Fruit fly (Drosophila melanogaster) whole organism, embryonic: Measurements from ENCODE around the gene MtnB.
A peak's percentile ranks its signal among the peaks of the same experiment; 100 is the strongest.

Experiments used
- CG10209 ChIP-seq: fragments of 200-800 bp; sonication (Bioruptor generic); optimal IDR thresholded peaks from 3 replicates; lab custom pipeline; 2017; ENCODE audit warnings: missing biosample characterization, mild to moderate bottlenecking, missing genetic modification characterization, missing genetic modification reagents
- CG12744 ChIP-seq: fragments of 200-800 bp; sonication (Bioruptor generic); optimal IDR thresholded peaks from 2 replicates; lab custom pipeline; 2016; ENCODE audit warnings: missing biosample characterization, missing genetic modification characterization
- CG13624 ChIP-seq: fragments of 200-800 bp; sonication (Bioruptor generic); optimal IDR thresholded peaks from 2 replicates; lab custom pipeline; 2016; ENCODE audit warnings: missing biosample characterization, missing genetic modification characterization
- CG14014 ChIP-seq: fragments of 200-800 bp; sonication (Bioruptor generic); IDR thresholded peaks from 2 replicates; pipeline ENCODE4 v1.3.6; 2022; ENCODE audit warnings: missing biosample characterization, missing genetic modification characterization
- CG1529 ChIP-seq: fragments of 200-800 bp; sonication (Bioruptor generic); optimal IDR thresholded peaks from 3 replicates; lab custom pipeline; 2018; ENCODE audit warnings: missing biosample characterization, missing genetic modification characterization
- CG16863 ChIP-seq: fragments of 200-800 bp; sonication (Bioruptor generic); optimal IDR thresholded peaks from 3 replicates; lab custom pipeline; 2016; ENCODE audit warnings: missing biosample characterization, missing genetic modification characterization
- CG17361 ChIP-seq: fragments of 200-800 bp; sonication (Bioruptor generic); IDR thresholded peaks from 3 replicates; pipeline ENCODE4 v1.3.6; 2022; ENCODE audit warnings: missing biosample characterization, missing genetic modification characterization
- CG17385 ChIP-seq: fragments of 200-800 bp; sonication (Bioruptor generic); optimal IDR thresholded peaks from 3 replicates; lab custom pipeline; 2018; ENCODE audit warnings: missing biosample characterization, mild to moderate bottlenecking, missing genetic modification characterization
- CG1792 ChIP-seq: fragments of 200-800 bp; sonication (Bioruptor generic); optimal IDR thresholded peaks from 2 replicates; lab custom pipeline; 2016; ENCODE audit warnings: missing biosample characterization, missing genetic modification characterization
- CG18619 ChIP-seq: fragments of 200-800 bp; sonication (Bioruptor generic); optimal IDR thresholded peaks from 3 replicates; lab custom pipeline; 2017; ENCODE audit warnings: missing biosample characterization, mild to moderate bottlenecking, missing genetic modification characterization
- CG3163 ChIP-seq: fragments of 200-800 bp; sonication (Bioruptor generic); optimal IDR thresholded peaks from 3 replicates; lab custom pipeline; 2016; ENCODE audit warnings: missing biosample characterization, missing genetic modification characterization
- CG3995 ChIP-seq: fragments of 200-800 bp; sonication (Bioruptor generic); optimal IDR thresholded peaks from 3 replicates; lab custom pipeline; 2016; ENCODE audit warnings: missing biosample characterization, missing genetic modification characterization
- CG5953 ChIP-seq: fragments of 200-800 bp; sonication (Bioruptor generic); IDR thresholded peaks from 2 replicates; pipeline ENCODE4 v1.3.6; 2022; ENCODE audit warnings: missing biosample characterization, missing genetic modification characterization
- CG8359 ChIP-seq: fragments of 200-800 bp; sonication (Bioruptor generic); optimal IDR thresholded peaks from 2 replicates; lab custom pipeline; 2017; ENCODE audit warnings: missing biosample characterization, mild to moderate bottlenecking, missing genetic modification characterization, borderline replicate concordance
- CG9609 ChIP-seq: fragments of 200-800 bp; sonication (Bioruptor generic); optimal IDR thresholded peaks from 3 replicates; lab custom pipeline; 2016; ENCODE audit warnings: missing biosample characterization, missing genetic modification characterization
- CoRest ChIP-seq: fragments of 200-800 bp; sonication (Bioruptor generic); optimal IDR thresholded peaks from 3 replicates; lab custom pipeline; 2018; ENCODE audit warnings: missing biosample characterization, mild to moderate bottlenecking, missing genetic modification characterization, moderate library complexity
- Deaf1 ChIP-seq: fragments of 200-800 bp; optimal IDR thresholded peaks from 3 replicates; lab custom pipeline; 2019; ENCODE audit warnings: missing biosample characterization, mild to moderate bottlenecking, missing genetic modification characterization, moderate library complexity
- Ets65A ChIP-seq: fragments of 200-800 bp; sonication (Bioruptor generic); peaks from one replicate; lab custom pipeline; 2016; ENCODE audit warnings: missing biosample characterization, missing genetic modification characterization
- HHEX ChIP-seq: fragments of 200-800 bp; sonication (Bioruptor generic); optimal IDR thresholded peaks from 3 replicates; lab custom pipeline; 2017; ENCODE audit warnings: missing biosample characterization, mild to moderate bottlenecking, missing genetic modification characterization, missing genetic modification reagents
- HmgD ChIP-seq: fragments of 200-800 bp; sonication (Bioruptor generic); optimal IDR thresholded peaks from 3 replicates; lab custom pipeline; 2016; ENCODE audit warnings: missing biosample characterization, missing genetic modification characterization
- HmgZ ChIP-seq: fragments of 200-800 bp; sonication (Bioruptor generic); optimal IDR thresholded peaks from 2 replicates; lab custom pipeline; 2018; ENCODE audit warnings: missing biosample characterization, mild to moderate bottlenecking, missing genetic modification characterization
- Hmr ChIP-seq: fragments of 200-800 bp; sonication (Bioruptor generic); optimal IDR thresholded peaks from 3 replicates; lab custom pipeline; 2017; ENCODE audit warnings: mild to moderate bottlenecking, missing biosample characterization, missing genetic modification reagents, missing genetic modification characterization
- MTF-1 ChIP-seq: fragments of 200-800 bp; sonication (Bioruptor generic); optimal IDR thresholded peaks from 2 replicates; lab custom pipeline; 2018; ENCODE audit warnings: missing biosample characterization, mild to moderate bottlenecking, missing genetic modification characterization, borderline replicate concordance
- Meics ChIP-seq: fragments of 200-800 bp; sonication (Bioruptor generic); optimal IDR thresholded peaks from 2 replicates; lab custom pipeline; 2017; ENCODE audit warnings: missing biosample characterization, mild to moderate bottlenecking, missing genetic modification characterization
- Mrtf ChIP-seq: fragments of 200-800 bp; sonication (Bioruptor generic); IDR thresholded peaks from 3 replicates; pipeline ENCODE4 v1.3.6; 2022; ENCODE audit warnings: missing biosample characterization, missing genetic modification characterization
- Trl ChIP-seq, 3 experiments: fragments of >200 bp in 2 of 3; fragments of 200-800 bp in 1 of 3; sonication (Bioruptor generic) in 1 of 3; optimal IDR thresholded peaks; 2 replicates in 1 of 3; 3 replicates in 2 of 3; lab custom pipeline; 2016 to 2017; ENCODE audit warnings: missing biosample characterization in 1 of 3, missing genetic modification characterization in 1 of 3
- aop ChIP-seq: fragments of 200-800 bp; sonication (Bioruptor generic); IDR thresholded peaks from 2 replicates; pipeline ENCODE4 v1.3.6; 2022; ENCODE audit warnings: missing biosample characterization, missing genetic modification characterization
- en ChIP-seq: fragments of 200-800 bp; sonication (Bioruptor generic); optimal IDR thresholded peaks from 2 replicates; lab custom pipeline; 2016; ENCODE audit warnings: missing biosample characterization, missing genetic modification characterization
- kay ChIP-seq: fragments of 200-800 bp; sonication (Bioruptor generic); optimal IDR thresholded peaks from 2 replicates; lab custom pipeline; 2016; ENCODE audit warnings: missing biosample characterization, missing genetic modification characterization
- knrl ChIP-seq: fragments of 200-800 bp; sonication (Bioruptor generic); IDR thresholded peaks from 3 replicates; pipeline ENCODE4 v1.3.6; 2022; ENCODE audit warnings: missing biosample characterization, missing genetic modification characterization; ENCODE audit not compliant: partially characterized antibody
- maf-S ChIP-seq: fragments of 200-800 bp; sonication (Bioruptor generic); optimal IDR thresholded peaks from 2 replicates; lab custom pipeline; 2016; ENCODE audit warnings: missing biosample characterization, missing genetic modification characterization
- nau ChIP-seq: fragments of 200-800 bp; sonication (Bioruptor generic); optimal IDR thresholded peaks from 3 replicates; lab custom pipeline; 2017; ENCODE audit warnings: missing biosample characterization, mild to moderate bottlenecking, missing genetic modification characterization, missing genetic modification reagents
- onecut ChIP-seq: fragments of 200-800 bp; sonication (Bioruptor generic); IDR thresholded peaks from 2 replicates; pipeline ENCODE4 v1.3.6; 2022; ENCODE audit warnings: missing biosample characterization, missing genetic modification characterization
- prd ChIP-seq, 3 experiments: fragments of >200 bp in 2 of 3; fragments of 200-800 bp in 1 of 3; sonication (Bioruptor generic) in 1 of 3; optimal IDR thresholded peaks in 2 of 3; IDR thresholded peaks in 1 of 3; 2 replicates in 2 of 3; 3 replicates in 1 of 3; pipeline versions ENCODE4 v1.3.6 to Lab custom; 2017 to 2022; ENCODE audit warnings: missing biosample characterization in 1 of 3, missing genetic modification characterization in 1 of 3
- wor ChIP-seq: fragments of 200-800 bp; sonication (Bioruptor generic); IDR thresholded peaks from 2 replicates; pipeline ENCODE4 v1.3.6; 2022; ENCODE audit warnings: missing biosample characterization, missing genetic modification characterization

Gene MtnB

DNA sequence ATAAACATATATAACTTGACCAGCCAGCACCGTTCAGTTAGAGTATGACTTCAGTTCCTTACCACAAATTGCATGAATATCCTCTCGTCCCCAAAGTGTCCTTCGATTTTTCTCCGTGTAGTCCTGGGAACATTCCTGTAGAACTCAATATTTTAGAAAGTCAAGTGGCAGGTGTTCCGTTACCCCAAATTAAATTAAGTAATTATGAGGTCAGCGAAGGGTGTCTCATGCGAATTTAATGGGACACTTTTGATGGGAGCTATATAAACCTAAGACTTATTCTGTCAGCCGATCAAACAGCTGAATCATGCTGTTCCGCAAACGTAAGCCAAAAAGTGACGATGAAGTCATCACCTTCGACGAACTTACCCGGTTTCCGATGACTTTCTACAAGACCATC lies 942 bp upstream of the MtnB start, which contains the start of gene Or92a:
Gene Or92a, plus strand, starts transcription at position 301 of the 400 bp plus-strand sequence.
- TF ChIP-seq CG5953 (GFP tag; lab: Robert Waterston, UW) (no peak), Meics (GFP tag; lab: Kevin White, UChicago) (no peak), HmgZ (tag; lab: Kevin White, UChicago) (no peak), CG3995 (GFP tag; lab: Kevin White, UChicago) (no peak), knrl (GFP tag; lab: Robert Waterston, UW) (no peak), CG10209 (GFP tag; lab: Kevin White, UChicago) (no peak), CoRest (tag; lab: Kevin White, UChicago) (no peak), nau (no peak), CG17361 (GFP tag; lab: Robert Waterston, UW) (no peak)

DNA sequence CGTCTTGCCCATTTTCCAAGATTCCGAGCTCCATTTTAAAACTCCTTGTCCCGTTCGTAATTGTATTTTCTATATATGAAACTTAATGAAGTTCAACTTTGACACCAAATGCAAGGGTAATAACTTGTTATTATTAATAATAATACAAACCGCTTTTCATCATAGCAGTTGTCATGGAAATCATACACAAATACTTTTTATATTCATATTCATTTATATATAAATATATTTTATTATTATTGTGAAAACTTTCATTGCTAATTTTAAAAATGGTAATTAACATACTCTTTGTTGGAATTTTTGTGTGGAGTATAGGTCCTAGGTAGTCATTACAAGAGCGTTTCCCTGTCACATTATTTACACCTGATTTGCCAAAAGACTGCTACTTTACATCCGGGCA lies 1.6 kb downstream of the MtnB start, which contains the start of gene CG46441:
Gene CG46441, minus strand, starts transcription at position 101 of the 400 bp plus-strand sequence.
- TF ChIP-seq CG16863 (GFP tag; lab: Kevin White, UChicago) (no peak), onecut (no peak), CG17385 (GFP tag; lab: Kevin White, UChicago) (no peak), wor (no peak), CG8359 (GFP tag; lab: Kevin White, UChicago) (no peak), Mrtf (GFP tag; lab: Robert Waterston, UW) (no peak), CG1792 (no peak), CG12744 (GFP tag; lab: Kevin White, UChicago) (no peak)
- TF ChIP-seq, all 482 proteins: peak for 0

DNA sequence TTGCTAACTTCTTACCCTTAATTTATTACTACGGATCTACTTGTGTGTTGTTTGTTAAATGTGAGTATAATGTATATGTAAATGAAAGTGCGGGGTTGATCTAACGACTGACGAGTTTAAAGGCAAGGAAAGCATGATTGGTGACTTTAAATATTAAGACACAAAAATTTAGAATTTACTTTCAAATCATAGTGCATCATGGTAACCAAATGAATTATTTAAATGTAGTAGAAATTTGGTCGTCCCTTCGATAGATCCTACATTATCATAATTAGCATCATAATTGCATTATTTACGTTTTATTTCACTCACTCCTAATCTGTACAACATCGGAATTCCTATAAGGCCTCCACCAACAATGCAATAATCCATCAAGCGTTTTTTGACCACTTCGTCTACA lies 2.2 kb downstream of the MtnB start, which contains the start of gene Dic2:
Gene Dic2, minus strand, starts transcription at position 101 of the 400 bp plus-strand sequence.
- TF ChIP-seq kay (GFP tag; lab: Kevin White, UChicago) (no peak), CG1529 (GFP tag; lab: Kevin White, UChicago) (no peak), prd (optimal IDR thresholded peaks at IDR 0.05; lab: Kevin White, UChicago) (no peak), prd (GFP tag; IDR thresholded peaks at IDR 0.05; lab: Robert Waterston, UW) (no peak), aop (GFP tag; lab: Robert Waterston, UW) (no peak), CG14014 (no peak), CG13624 (GFP tag; lab: Kevin White, UChicago) (no peak), maf-S (GFP tag; lab: Kevin White, UChicago) (no peak), Hmr (GFP tag; lab: Kevin White, UChicago) (no peak), HHEX (no peak), en (GFP tag; lab: Kevin White, UChicago) (no peak), CG18619 (GFP tag; lab: Kevin White, UChicago) (no peak), HmgD (GFP tag; lab: Kevin White, UChicago) (no peak), MTF-1 (GFP tag; lab: Kevin White, UChicago) (no peak), Ets65A (GFP tag; lab: Kevin White, UChicago) (no peak)

DNA sequence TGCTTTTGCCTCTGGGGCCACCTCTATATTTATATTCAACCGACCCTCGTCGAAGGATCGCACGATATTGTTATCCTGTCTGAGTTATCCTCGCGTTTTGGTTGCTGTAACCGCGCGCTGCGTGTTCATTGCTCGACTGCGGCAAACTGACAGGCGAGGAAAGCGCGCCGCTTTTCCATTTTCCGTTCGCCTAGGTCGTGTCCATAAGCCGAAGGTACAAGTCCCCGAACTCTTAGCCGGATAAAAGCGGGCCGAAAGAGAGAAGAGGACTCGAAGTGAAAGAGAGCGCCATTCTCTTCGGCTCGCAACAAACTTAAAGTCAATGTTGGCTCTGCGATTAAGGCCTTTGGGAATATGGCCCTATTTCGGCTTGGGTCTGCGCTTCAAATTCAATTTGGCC lies 19.1 kb downstream of the MtnB start, which contains the start of gene Gfrl:
Gene Gfrl, minus strand, starts transcription at position 148 of the 400 bp plus-strand sequence.
- no peak for TF ChIP-seq CG9609 (GFP tag; lab: Kevin White, UChicago)
- TF ChIP-seq Deaf1 (tag; lab: Kevin White, UChicago), result peak; percentile 82
- peak; percentile 60 for TF ChIP-seq CG3163 (GFP tag; lab: Kevin White, UChicago)
- peak; percentile 6 to 24 for TF ChIP-seq Trl (optimal IDR thresholded peaks at IDR 0.05; lab: Kevin White, UChicago)
- no peak for TF ChIP-seq Trl (GFP tag; optimal IDR thresholded peaks at IDR 0.05; lab: Kevin White, UChicago)
